Worm (Caenorhabditis elegans) whole organism, L1 larva: ENCODE results near the gene K08D9.6.

ENCODE experiments used
- C16A3.4 ChIP-seq: fragments of 150-350 bp; optimal IDR thresholded peaks from 2 replicates; lab custom pipeline; 2014; ENCODE audit warnings: missing biosample characterization, missing genetic modification characterization
- aha-1 ChIP-seq: fragments of 150-350 bp; optimal IDR thresholded peaks from 2 replicates; lab custom pipeline; 2014; ENCODE audit warnings: missing biosample characterization, missing genetic modification characterization
- aly-2 ChIP-seq: fragments of 150-350 bp; optimal IDR thresholded peaks from 2 replicates; lab custom pipeline; 2014; ENCODE audit warnings: missing biosample characterization, missing genetic modification characterization
- ama-1 ChIP-seq: fragments of 150-350 bp; optimal IDR thresholded peaks from 2 replicates; lab custom pipeline; 2014
- ceh-8 ChIP-seq: fragments of 200-800 bp; sonication (Bioruptor generic); optimal IDR thresholded peaks from 2 replicates; lab custom pipeline; 2018; ENCODE audit warnings: mild to moderate bottlenecking, missing genetic modification characterization, moderate library complexity, missing compliant biosample characterization
- ceh-88 ChIP-seq: fragments of 200-800 bp; sonication (Bioruptor generic); IDR thresholded peaks from 2 replicates; pipeline ENCODE4 v1.3.6; 2022; ENCODE audit warnings: missing genetic modification characterization, missing compliant biosample characterization
- ceh-90 ChIP-seq: sonication (generic microtip); optimal IDR thresholded peaks from 2 replicates; lab custom pipeline; 2016; ENCODE audit warnings: missing genetic modification characterization, missing compliant biosample characterization
- ces-1 ChIP-seq: fragments of 150-350 bp; optimal IDR thresholded peaks from 2 replicates; lab custom pipeline; 2014; ENCODE audit warnings: missing biosample characterization, missing genetic modification reagents, missing genetic modification characterization
- dpl-1 ChIP-seq, 3 experiments: fragments of 150-350 bp in 2 of 3; sonication (generic microtip) in 1 of 3; optimal IDR thresholded peaks; 2 replicates each; lab custom pipeline; 2014 to 2017; ENCODE audit warnings: missing biosample characterization in 3 of 3, missing genetic modification characterization in 3 of 3, missing genetic modification reagents in 3 of 3
- dsc-1 ChIP-seq: sonication (generic microtip); optimal IDR thresholded peaks from 2 replicates; lab custom pipeline; 2016; ENCODE audit warnings: mild to moderate bottlenecking, missing genetic modification characterization, missing compliant biosample characterization
- efl-1 ChIP-seq, 4 experiments: fragments of 150-350 bp; optimal IDR thresholded peaks in 3 of 4; peaks in 1 of 4; 1 replicate in 1 of 4; 2 replicates in 3 of 4; lab custom pipeline; 2014; ENCODE audit warnings: missing biosample characterization in 2 of 4, missing genetic modification characterization in 2 of 4, missing genetic modification reagents in 2 of 4
- efl-3 ChIP-seq: fragments of 200-800 bp; sonication (Bioruptor generic); optimal IDR thresholded peaks from 2 replicates; lab custom pipeline; 2018; ENCODE audit warnings: mild to moderate bottlenecking, missing genetic modification characterization, missing compliant biosample characterization
- egl-27 ChIP-seq, 2 experiments: fragments of 150-350 bp in 1 of 2; sonication (generic microtip); optimal IDR thresholded peaks; 3 replicates each; lab custom pipeline; 2017 to 2018; ENCODE audit warnings: missing biosample characterization in 2 of 2, missing genetic modification characterization in 2 of 2, missing genetic modification reagents in 2 of 2
- elt-2 ChIP-seq: sonication (generic microtip); optimal IDR thresholded peaks from 2 replicates; lab custom pipeline; 2016; ENCODE audit warnings: missing genetic modification characterization, mild to moderate bottlenecking, inconsistent platforms, missing compliant biosample characterization, missing genetic modification reagents
- elt-3 ChIP-seq, 6 experiments: fragments of 150-350 bp in 1 of 6; sonication (generic microtip); optimal IDR thresholded peaks; 2 replicates each; lab custom pipeline; 2017 to 2018; ENCODE audit warnings: missing biosample characterization in 6 of 6, missing genetic modification characterization in 6 of 6, inconsistent platforms in 1 of 6
- ets-5 ChIP-seq: fragments of 200-800 bp; sonication (Bioruptor generic); IDR thresholded peaks from 2 replicates; pipeline ENCODE4 v1.3.6; 2022; ENCODE audit warnings: missing genetic modification characterization, missing compliant biosample characterization
- fkh-10 ChIP-seq: sonication (generic microtip); optimal IDR thresholded peaks from 2 replicates; lab custom pipeline; 2017; ENCODE audit warnings: missing biosample characterization, missing genetic modification reagents, missing genetic modification characterization
- fkh-4 ChIP-seq: sonication (generic microtip); optimal IDR thresholded peaks from 2 replicates; lab custom pipeline; 2016; ENCODE audit warnings: missing compliant biosample characterization, missing genetic modification characterization, borderline replicate concordance
- fkh-8 ChIP-seq: sonication (generic microtip); optimal IDR thresholded peaks from 2 replicates; lab custom pipeline; 2016; ENCODE audit warnings: mild to moderate bottlenecking, missing genetic modification characterization, missing compliant biosample characterization
- grh-1 ChIP-seq: fragments of 200-800 bp; sonication (Bioruptor generic); IDR thresholded peaks from 2 replicates; pipeline ENCODE4 v1.3.6; 2022; ENCODE audit warnings: missing genetic modification reagents, missing genetic modification characterization, missing compliant biosample characterization
- hlh-4 ChIP-seq: sonication (generic microtip); optimal IDR thresholded peaks from 2 replicates; lab custom pipeline; 2016; ENCODE audit warnings: mild to moderate bottlenecking, missing genetic modification characterization, missing compliant biosample characterization
- hpl-2 ChIP-seq: fragments of 150-350 bp; optimal IDR thresholded peaks from 2 replicates; lab custom pipeline; 2014; ENCODE audit warnings: missing biosample characterization, missing genetic modification reagents, missing genetic modification characterization
- isw-1 ChIP-seq: fragments of 200-800 bp; sonication (Bioruptor generic); IDR thresholded peaks from 2 replicates; pipeline ENCODE4 v1.3.6; 2022; ENCODE audit warnings: missing genetic modification characterization, missing compliant biosample characterization
- lin-13 ChIP-seq: fragments of 150-350 bp; optimal IDR thresholded peaks from 2 replicates; lab custom pipeline; 2014; ENCODE audit warnings: missing biosample characterization, missing genetic modification reagents, missing genetic modification characterization
- lin-14 ChIP-seq: fragments of 200-800 bp; sonication (Bioruptor generic); optimal IDR thresholded peaks from 2 replicates; lab custom pipeline; 2018; ENCODE audit warnings: mild to moderate bottlenecking, missing genetic modification characterization, moderate library complexity, missing compliant biosample characterization
- lin-35 ChIP-seq, 2 experiments: fragments of 150-350 bp; optimal IDR thresholded peaks; 2 replicates each; lab custom pipeline; 2014; ENCODE audit warnings: missing biosample characterization in 2 of 2, missing genetic modification characterization in 2 of 2, missing genetic modification reagents in 2 of 2
- lin-39 ChIP-seq: fragments of 150-350 bp; optimal IDR thresholded peaks from 2 replicates; lab custom pipeline; 2014; ENCODE audit warnings: missing biosample characterization, missing genetic modification reagents, missing genetic modification characterization
- lsy-2 ChIP-seq, 2 experiments: fragments of 150-350 bp; optimal IDR thresholded peaks; 2 replicates each; lab custom pipeline; 2014; ENCODE audit warnings: missing biosample characterization in 2 of 2, missing genetic modification characterization in 2 of 2
- mab-9 ChIP-seq: fragments of 200-800 bp; sonication (Bioruptor generic); IDR thresholded peaks from 2 replicates; pipeline ENCODE4 v1.3.6; 2022; ENCODE audit warnings: missing genetic modification reagents, missing genetic modification characterization, missing compliant biosample characterization
- mdl-1 ChIP-seq, 2 experiments: fragments of 150-350 bp; optimal IDR thresholded peaks; 2 replicates each; lab custom pipeline; 2014 to 2017; ENCODE audit warnings: missing biosample characterization in 2 of 2, missing genetic modification characterization in 2 of 2, inconsistent platforms in 1 of 2
- mef-2 ChIP-seq: fragments of 150-350 bp; optimal IDR thresholded peaks from 2 replicates; lab custom pipeline; 2014; ENCODE audit warnings: missing biosample characterization, missing genetic modification characterization
- nhr-19 ChIP-seq: fragments of 200-800 bp; sonication (Bioruptor generic); conservative IDR thresholded peaks from 2 replicates; pipeline ENCODE4 v1.3.6; 2022; ENCODE audit warnings: missing genetic modification characterization, missing compliant biosample characterization
- nhr-20 ChIP-seq: sonication (generic microtip); optimal IDR thresholded peaks from 2 replicates; lab custom pipeline; 2016; ENCODE audit warnings: mild to moderate bottlenecking, missing genetic modification characterization, missing compliant biosample characterization
- nhr-71 ChIP-seq: sonication (generic microtip); optimal IDR thresholded peaks from 2 replicates; lab custom pipeline; 2016; ENCODE audit warnings: mild to moderate bottlenecking, missing genetic modification characterization, moderate library complexity, missing compliant biosample characterization
- nhr-76 ChIP-seq: sonication (generic microtip); optimal IDR thresholded peaks from 2 replicates; lab custom pipeline; 2017; ENCODE audit warnings: missing biosample characterization, missing genetic modification characterization
- nhr-84 ChIP-seq: sonication (generic microtip); optimal IDR thresholded peaks from 2 replicates; lab custom pipeline; 2017; ENCODE audit warnings: missing biosample characterization, missing genetic modification characterization
- nhr-85 ChIP-seq: sonication (generic microtip); peaks from one replicate; lab custom pipeline; 2016; ENCODE audit warnings: missing genetic modification characterization, inconsistent platforms, missing compliant biosample characterization
- nhr-90 ChIP-seq: sonication (generic microtip); optimal IDR thresholded peaks from 2 replicates; lab custom pipeline; 2016; ENCODE audit warnings: mild to moderate bottlenecking, missing genetic modification characterization, missing compliant biosample characterization; ENCODE audit not compliant: poor library complexity
- pag-3 ChIP-seq: sonication (generic microtip); optimal IDR thresholded peaks from 2 replicates; lab custom pipeline; 2017; ENCODE audit warnings: missing genetic modification characterization, mild to moderate bottlenecking, missing compliant biosample characterization, antibody characterized with exemption, borderline replicate concordance; ENCODE audit not compliant: insufficient read depth
- pax-3 ChIP-seq: fragments of 200-800 bp; sonication (Bioruptor generic); optimal IDR thresholded peaks from 2 replicates; lab custom pipeline; 2018; ENCODE audit warnings: mild to moderate bottlenecking, missing genetic modification characterization, moderate library complexity, missing compliant biosample characterization
- pqm-1 ChIP-seq: sonication (generic microtip); optimal IDR thresholded peaks from 3 replicates; lab custom pipeline; 2017; ENCODE audit warnings: missing biosample characterization, missing genetic modification characterization
- snpc-4 ChIP-seq: fragments of 150-350 bp; optimal IDR thresholded peaks from 2 replicates; lab custom pipeline; 2014; ENCODE audit warnings: missing biosample characterization, missing genetic modification characterization
- sox-4 ChIP-seq: sonication (generic microtip); optimal IDR thresholded peaks from 2 replicates; lab custom pipeline; 2016; ENCODE audit warnings: missing genetic modification characterization, missing compliant biosample characterization
- swsn-7 ChIP-seq: sonication (generic microtip); optimal IDR thresholded peaks from 2 replicates; lab custom pipeline; 2016; ENCODE audit warnings: missing genetic modification characterization, missing compliant biosample characterization
- tbx-2 ChIP-seq: sonication (generic microtip); optimal IDR thresholded peaks from 2 replicates; lab custom pipeline; 2016; ENCODE audit warnings: missing genetic modification characterization, missing compliant biosample characterization
- unc-130 ChIP-seq: fragments of 150-350 bp; optimal IDR thresholded peaks from 2 replicates; lab custom pipeline; 2017; ENCODE audit warnings: missing biosample characterization, missing genetic modification characterization, inconsistent platforms
- unc-30 ChIP-seq: sonication (generic microtip); optimal IDR thresholded peaks from 2 replicates; lab custom pipeline; 2017; ENCODE audit warnings: missing biosample characterization, missing genetic modification characterization
- unc-62 ChIP-seq: fragments of 150-350 bp; optimal IDR thresholded peaks from 2 replicates; lab custom pipeline; 2014; ENCODE audit warnings: missing biosample characterization, missing genetic modification reagents, missing genetic modification characterization
- unc-86 ChIP-seq: sonication (generic microtip); optimal IDR thresholded peaks from 2 replicates; lab custom pipeline; 2016; ENCODE audit warnings: missing genetic modification characterization, missing compliant biosample characterization
- vab-15 ChIP-seq: sonication (generic microtip); optimal IDR thresholded peaks from 2 replicates; lab custom pipeline; 2017; ENCODE audit warnings: missing genotype, mild to moderate bottlenecking, missing genetic modification characterization, missing compliant biosample characterization
- xbp-1 ChIP-seq: sonication (generic microtip); optimal IDR thresholded peaks from 2 replicates; lab custom pipeline; 2016; ENCODE audit warnings: missing genetic modification characterization, missing compliant biosample characterization
- zip-4 ChIP-seq: fragments of 200-800 bp; sonication (Bioruptor generic); optimal IDR thresholded peaks from 2 replicates; lab custom pipeline; 2018; ENCODE audit warnings: mild to moderate bottlenecking, missing genetic modification characterization, moderate library complexity, missing compliant biosample characterization

The K08D9.6 gene

DNA sequence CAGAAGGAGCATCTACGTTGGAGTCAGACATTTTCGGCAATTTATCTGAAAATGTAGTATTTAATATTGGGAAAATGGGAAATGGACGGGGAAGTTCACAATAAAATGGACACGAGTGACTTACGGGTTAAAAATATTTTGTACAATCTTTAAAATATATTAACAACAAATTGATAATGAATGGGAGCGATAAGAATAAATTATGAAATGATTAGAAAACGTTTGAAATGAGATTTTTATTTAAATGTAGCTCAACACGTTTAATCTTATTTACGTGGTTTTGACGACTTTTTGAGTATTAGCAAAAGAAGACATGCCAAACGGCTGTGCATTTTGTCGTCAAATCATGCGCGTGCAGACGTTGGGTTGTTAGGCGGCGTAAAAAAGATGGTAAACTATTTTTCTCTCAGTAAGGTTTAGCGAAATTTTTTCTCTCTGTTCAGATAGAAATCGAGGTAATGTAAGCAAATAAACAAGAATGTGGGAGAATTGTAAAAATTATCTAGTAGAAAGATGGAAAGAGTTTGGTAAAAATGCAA lies 43.4 kb upstream of the K08D9.6 start, which contains the start of gene fbxa-64 (continued):
- TF ChIP-seq nhr-84 (no peak), mdl-1 (tag; optimal IDR thresholded peaks at IDR 0.05; lab: Kevin White, UChicago) (no peak), hlh-4 (no peak), pax-3 (no peak), vab-15 (tag; lab: Kevin White, UChicago) (no peak), pqm-1 (tag; lab: Kevin White, UChicago) (no peak), ceh-8 (no peak), aly-2 (no peak), efl-3 (no peak), aha-1 (tag; lab: Kevin White, UChicago) (no peak), nhr-71 (tag; lab: Kevin White, UChicago) (peak; percentile 21), lsy-2 (tag; optimal IDR thresholded peaks at IDR 0.05; lab: Kevin White, UChicago) (peak in 1 of 2 experiments; percentile 2), lin-39 (tag; lab: Kevin White, UChicago) (no peak), fkh-10 (GFP tag; lab: Kevin White, UChicago) (no peak), unc-30 (tag; lab: Kevin White, UChicago) (no peak), lin-35 (GFP tag; optimal IDR thresholded peaks at IDR 0.05; lab: Kevin White, UChicago) (peak; percentile 27 to 46), tbx-2 (tag; lab: Kevin White, UChicago) (no peak), mab-9 (GFP tag; lab: Robert Waterston, UW) (no peak), nhr-76 (tag; lab: Kevin White, UChicago) (no peak), zip-4 (GFP tag; lab: Kevin White, UChicago) (no peak), dpl-1 (GFP tag; optimal IDR thresholded peaks at IDR 0.05; lab: Kevin White, UChicago) (peak in 2 of 3 experiments; percentile 26 to 53), egl-27 (tag; optimal IDR thresholded peaks at IDR 0.05; lab: Kevin White, UChicago) (no peak), unc-86 (tag; lab: Kevin White, UChicago) (no peak), snpc-4 (tag; lab: Kevin White, UChicago) (no peak), elt-2 (tag; lab: Kevin White, UChicago) (no peak), grh-1 (GFP tag; lab: Robert Waterston, UW) (no peak), unc-130 (no peak), ceh-88 (GFP tag; lab: Robert Waterston, UW) (no peak), pag-3 (tag; lab: Kevin White, UChicago) (no peak), ceh-90 (tag; lab: Kevin White, UChicago) (no peak), elt-3 (tag; optimal IDR thresholded peaks at IDR 0.05; lab: Kevin White, UChicago) (no peak), ces-1 (no peak), efl-1 (optimal IDR thresholded peaks at IDR 0.05; lab: Kevin White, UChicago) (peak; percentile 24 to 38), efl-1 (GFP tag; optimal IDR thresholded peaks at IDR 0.05 in 1 of 2; lab: Kevin White, UChicago) (peak; percentile 39 to 94), xbp-1 (tag; lab: Kevin White, UChicago) (no peak), ets-5 (GFP tag; lab: Robert Waterston, UW) (no peak), hpl-2 (GFP tag; lab: Kevin White, UChicago) (no peak), swsn-7 (tag; lab: Kevin White, UChicago) (peak; percentile 7), unc-62 (GFP tag; lab: Kevin White, UChicago) (no peak), nhr-85 (no peak), mef-2 (no peak), lin-13 (GFP tag; lab: Kevin White, UChicago) (no peak), fkh-4 (tag; lab: Kevin White, UChicago) (no peak), C16A3.4 (tag; lab: Kevin White, UChicago) (no peak), dsc-1 (tag; lab: Kevin White, UChicago) (no peak), nhr-19 (no peak), ama-1 (no peak), sox-4 (tag; lab: Kevin White, UChicago) (no peak), fkh-8 (tag; lab: Kevin White, UChicago) (no peak), isw-1 (GFP tag; lab: Robert Waterston, UW) (no peak), nhr-20 (peak; percentile 10), lin-14 (GFP tag; lab: Kevin White, UChicago) (no peak), nhr-90 (tag; lab: Kevin White, UChicago) (no peak)
